Worm (Caenorhabditis elegans): ENCODE results near the gene C06H5.13.
A peak's percentile ranks its signal among the peaks of the same experiment; 100 is the strongest.

ce11 chrV:17871049-17871448, 26.5 kb downstream of the C06H5.13 start, which contains the start of gene phf-14:
- TF ChIP-seq hmg-4 (GFP tag; optimal IDR thresholded peaks at IDR 0.05) = no peak
- peak; percentile 43 for TF ChIP-seq F13C5.2 (tag; optimal IDR thresholded peaks at IDR 0.05)
- TF ChIP-seq B0310.2 (tag; optimal IDR thresholded peaks at IDR 0.05) = no peak
- TF ChIP-seq hnd-1 (tag; optimal IDR thresholded peaks at IDR 0.05) = no peak
- no peak for TF ChIP-seq flt-1 (GFP tag; IDR thresholded peaks at IDR 0.05)
